Fruit fly (Drosophila melanogaster) whole organism, pupa: ENCODE results near the gene CG14142.

ENCODE experiments used
- CG10348 ChIP-seq: fragments of 200-800 bp; sonication (Bioruptor generic); IDR thresholded peaks from 2 replicates; pipeline ENCODE4 v1.3.6; 2022; ENCODE audit warnings: missing biosample characterization, missing genetic modification characterization
- CG12605 ChIP-seq: fragments of 200-800 bp; sonication (Bioruptor generic); IDR thresholded peaks from 2 replicates; pipeline ENCODE4 v1.3.6; 2022; ENCODE audit warnings: missing biosample characterization, missing genetic modification characterization
- CG13204 ChIP-seq: fragments of 200-800 bp; sonication (Bioruptor generic); optimal IDR thresholded peaks from 2 replicates; lab custom pipeline; 2018; ENCODE audit warnings: missing biosample characterization, mild to moderate bottlenecking, missing genetic modification characterization, moderate library complexity
- CG15710 ChIP-seq: fragments of 200-800 bp; sonication (Bioruptor generic); optimal IDR thresholded peaks from 2 replicates; lab custom pipeline; 2018; ENCODE audit warnings: missing biosample characterization, mild to moderate bottlenecking, missing genetic modification characterization, moderate library complexity
- D1 ChIP-seq: fragments of 200-800 bp; sonication (Bioruptor generic); optimal IDR thresholded peaks from 2 replicates; lab custom pipeline; 2018; ENCODE audit warnings: missing biosample characterization, mild to moderate bottlenecking, missing genetic modification characterization, moderate library complexity
- EcR ChIP-seq: fragments of 200-800 bp; sonication (Bioruptor generic); optimal IDR thresholded peaks from 3 replicates; lab custom pipeline; 2019; ENCODE audit warnings: missing biosample characterization, missing genetic modification characterization, mild to moderate bottlenecking, moderate library complexity, missing genetic modification reagents
- Ets98B ChIP-seq: fragments of 200-800 bp; sonication (Bioruptor generic); IDR thresholded peaks from 2 replicates; pipeline ENCODE4 v1.3.6; 2022; ENCODE audit warnings: missing biosample characterization, missing genetic modification characterization
- Pif1B ChIP-seq: fragments of 200-800 bp; sonication (Bioruptor generic); optimal IDR thresholded peaks from 3 replicates; lab custom pipeline; 2016; ENCODE audit warnings: missing biosample characterization, missing genetic modification characterization
- Snoo ChIP-seq: fragments of 200-800 bp; sonication (Bioruptor generic); optimal IDR thresholded peaks from 3 replicates; lab custom pipeline; 2017; ENCODE audit warnings: missing biosample characterization, mild to moderate bottlenecking, missing genetic modification characterization, inconsistent platforms
- fd96Ca ChIP-seq: fragments of 200-800 bp; sonication (Bioruptor generic); IDR thresholded peaks from 3 replicates; pipeline ENCODE4 v1.3.6; 2022; ENCODE audit warnings: missing biosample characterization, missing genetic modification characterization
- rn ChIP-seq: fragments of 200-800 bp; sonication (Bioruptor generic); IDR thresholded peaks from 2 replicates; pipeline ENCODE4 v1.3.6; 2022; ENCODE audit warnings: missing biosample characterization, missing genetic modification characterization

- TF ChIP-seq CG12605 (GFP tag; lab: Robert Waterston, UW) (peak; percentile 97), Pif1B (peak; percentile 93), CG15710 (tag; lab: Kevin White, UChicago) (peak; percentile 90), EcR (peak; percentile 73), Ets98B (GFP tag; lab: Robert Waterston, UW) (peak; percentile 98), CG10348 (GFP tag; lab: Robert Waterston, UW) (peak; percentile 25; the same call in 1 of the 2 replicates), Snoo (tag; lab: Kevin White, UChicago) (peak; percentile 90), fd96Ca (GFP tag; lab: Robert Waterston, UW) (peak; percentile 98), CG13204 (GFP tag; lab: Kevin White, UChicago) (peak; percentile 10), D1 (peak; percentile 41), rn (peak; percentile 88)
Measured at dm6 chr3L:11215244-11216121, 42.2 kb downstream of the CG14142 start.
